Fruit fly (Drosophila melanogaster) S2 (cell line): ENCODE measurements around the gene mud.

Source experiments
- CG8478 ChIP-seq: fragments of >200 bp; optimal IDR thresholded peaks from 2 replicates; lab custom pipeline; 2018
- CTCF ChIP-seq, 2 experiments: fragments of >200 bp; optimal IDR thresholded peaks; 2 replicates each; lab custom pipeline; 2018

dm6 chrX:14233843-14234337 is 13.6 kb upstream of the mud start, which contains the start of gene CG42271:
- TF ChIP-seq CTCF (optimal IDR thresholded peaks at IDR 0.05; lab: Kevin White, UChicago) (no peak), CG8478 (no peak)
